Fruit fly (Drosophila melanogaster) whole organism: ENCODE measurements around the gene Rilpl.

Experiments used
- EcR ChIP-seq, 2 experiments: fragments of >200 bp; optimal IDR thresholded peaks; 2 replicates each; lab custom pipeline; 2017; ENCODE audit warnings: missing biosample characterization in 2 of 2, missing genetic modification characterization in 2 of 2, missing genetic modification reagents in 2 of 2
- pan ChIP-seq: fragments of >200 bp; optimal IDR thresholded peaks from 2 replicates; lab custom pipeline; 2017

dm6 chrX:1370104-1370802 is 22.6 kb upstream of the Rilpl start, which contains the start of gene ssx:
- TF ChIP-seq EcR (GFP tag; optimal IDR thresholded peaks at IDR 0.05; lab: Kevin White, UChicago) (no peak), pan (lab: Kevin White, UChicago) (no peak)
